Fruit fly (Drosophila melanogaster): ENCODE measurements around the gene DopEcR.

- TF ChIP-seq CG10669 (GFP tag; optimal IDR thresholded peaks at IDR 0.05) (no peak), Lpt (GFP tag; optimal IDR thresholded peaks at IDR 0.05) (no peak), Ets21C (GFP tag; optimal IDR thresholded peaks at IDR 0.05) (no peak), eg (GFP tag; IDR thresholded peaks at IDR 0.05) (no peak), CG11294 (GFP tag; IDR thresholded peaks at IDR 0.05) (no peak), Sox15 (GFP tag; optimal IDR thresholded peaks at IDR 0.05) (no peak), CG15336 (GFP tag; IDR thresholded peaks at IDR 0.05) (no peak)
Measured at dm6 chr3L:4365197-4365596, 15.0 kb downstream of the DopEcR start, which contains the start of gene CG33514.

Measured in whole organism, prepupa.